Worm (Caenorhabditis elegans): ENCODE data around the gene ZC504.1.

Gene ZC504.1

DNA sequence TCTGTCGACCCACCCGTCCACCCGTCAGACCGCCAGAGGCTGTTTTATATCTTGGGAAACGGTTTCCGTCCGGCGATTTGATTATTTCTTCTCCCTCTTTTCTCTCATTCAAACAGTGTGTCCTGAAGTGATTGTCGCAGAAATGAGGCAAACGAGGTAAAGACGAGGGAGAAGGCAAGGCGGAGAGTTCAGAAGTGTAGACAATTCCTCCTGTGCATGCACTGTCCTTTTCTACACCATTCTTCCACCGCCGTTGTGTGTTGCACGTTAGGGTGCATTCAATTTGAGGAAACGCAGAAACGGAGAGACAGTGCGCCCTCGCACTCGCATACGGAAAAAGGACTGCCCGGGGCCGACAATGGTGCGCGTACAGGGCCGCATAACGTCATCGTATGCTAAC, 11.3 kb upstream of the ZC504.1 start (continued):
- TF ChIP-seq daf-16 (GFP tag; optimal IDR thresholded peaks at IDR 0.05) = no peak
- peak; percentile 45 for TF ChIP-seq daf-16 (tag; optimal IDR thresholded peaks at IDR 0.05)
- no peak for TF ChIP-seq ceh-82 (tag; optimal IDR thresholded peaks at IDR 0.05)
- TF ChIP-seq mxl-3 (GFP tag; optimal IDR thresholded peaks at IDR 0.05) = peak; percentile 24
- TF ChIP-seq skn-1 (tag; optimal IDR thresholded peaks at IDR 0.05) = no peak
- TF ChIP-seq ctbp-1 (GFP tag; IDR thresholded peaks at IDR 0.05) = no peak
- TF ChIP-seq zfp-2 (tag; optimal IDR thresholded peaks at IDR 0.05) = no peak
- TF ChIP-seq T26A8.4 (GFP tag; IDR thresholded peaks at IDR 0.05) = no peak
- no peak for TF ChIP-seq lim-7 (GFP tag; IDR thresholded peaks at IDR 0.05)
- no peak for TF ChIP-seq hif-1 (tag; optimal IDR thresholded peaks at IDR 0.05)
- 0 out of 2 replicates have a peak, but pooled peaks have one; percentile 18 for TF ChIP-seq set-16 (GFP tag; IDR thresholded peaks at IDR 0.05)
- TF ChIP-seq lin-15B (tag; optimal IDR thresholded peaks at IDR 0.05) = no peak
- no peak for TF ChIP-seq F37D6.2 (tag; optimal IDR thresholded peaks at IDR 0.05)
- TF ChIP-seq attf-4 (tag; optimal IDR thresholded peaks at IDR 0.05) = no peak
- no peak for TF ChIP-seq nhr-25 (tag; optimal IDR thresholded peaks at IDR 0.05; ENCODE audit: borderline replicate concordance, insufficient read depth)
- no peak for TF ChIP-seq ceh-32 (tag; optimal IDR thresholded peaks at IDR 0.05; ENCODE audit: poor library complexity)
- no peak for TF ChIP-seq T20F7.1 (GFP tag; optimal IDR thresholded peaks at IDR 0.05)
- no peak for TF ChIP-seq F44E2.7 (GFP tag; IDR thresholded peaks at IDR 0.05)

DNA sequence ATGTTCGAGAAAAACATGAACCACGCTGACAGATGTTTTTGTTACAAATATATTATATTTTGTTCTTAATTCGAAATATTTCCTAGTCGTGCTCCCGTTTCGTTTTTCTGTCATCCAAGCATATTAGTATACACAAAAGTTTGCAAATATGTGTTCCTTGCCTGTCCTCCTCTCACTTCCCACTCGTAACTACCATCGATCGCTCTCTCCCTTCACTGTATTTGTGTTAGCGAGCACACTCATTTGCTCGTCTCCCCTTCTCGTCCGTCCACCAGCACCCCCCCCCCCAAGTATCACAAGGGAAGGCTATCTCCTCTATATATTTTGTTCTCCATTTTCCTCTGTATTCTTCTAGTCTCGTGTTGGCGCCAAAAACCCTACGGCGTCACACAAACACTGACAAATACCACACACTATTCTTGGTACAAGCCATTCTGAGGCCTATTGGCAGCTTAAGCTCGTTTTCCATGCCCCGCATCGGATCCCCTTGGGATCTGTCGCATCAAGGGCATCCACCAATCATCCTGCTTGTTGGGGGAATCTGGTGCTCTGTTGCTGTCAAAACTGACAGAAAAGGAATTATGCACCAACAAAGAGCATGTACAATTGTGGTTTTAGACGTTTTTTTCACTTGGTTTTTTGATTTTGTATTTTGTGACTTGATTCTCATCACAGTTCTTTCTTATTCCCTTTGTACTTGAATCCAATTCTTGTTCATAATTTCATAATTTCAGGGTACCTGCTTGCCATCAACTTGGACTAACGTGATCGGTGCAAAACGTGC, 10.2 kb upstream of the ZC504.1 start, which contains the start of gene pkn-1:
pkn-1 (plus strand) TSS at position 734 of the 784 bp plus-strand sequence.
- TF ChIP-seq zfp-3 (GFP tag; conservative IDR thresholded peaks at IDR 0.05) (no peak), hlh-11 (tag; optimal IDR thresholded peaks at IDR 0.05) (peak; percentile 20), mep-1 (tag; optimal IDR thresholded peaks at IDR 0.05) (no peak), daf-19 (GFP tag; conservative IDR thresholded peaks at IDR 0.05) (no peak), mes-2 (tag; optimal IDR thresholded peaks at IDR 0.05; ENCODE audit: poor library complexity, severe bottlenecking) (peak; percentile 35), F26F4.8 (GFP tag; conservative IDR thresholded peaks at IDR 0.05) (no peak), Y105C5A.15 (GFP tag; IDR thresholded peaks at IDR 0.05) (no peak), egl-43 (GFP tag; IDR thresholded peaks at IDR 0.05) (peak; percentile 62; the same call in 1 of the 2 replicates), pha-4 (GFP tag; IDR thresholded peaks at IDR 0.05) (no peak), pha-4 (tag; optimal IDR thresholded peaks at IDR 0.05) (peak; percentile 54), duxl-1 (tag; optimal IDR thresholded peaks at IDR 0.05; ENCODE audit: poor library complexity) (no peak), daf-12 (tag; optimal IDR thresholded peaks at IDR 0.05) (no peak), spr-3 (GFP tag; optimal IDR thresholded peaks at IDR 0.05) (no peak), egl-27 (tag; optimal IDR thresholded peaks at IDR 0.05) (no peak), ZK337.2 (GFP tag; IDR thresholded peaks at IDR 0.05) (no peak), lir-3 (tag; optimal IDR thresholded peaks at IDR 0.05) (no peak), dmd-9 (GFP tag; IDR thresholded peaks at IDR 0.05) (no peak), ceh-20 (GFP tag; IDR thresholded peaks at IDR 0.05) (no peak), lin-1 (GFP tag; IDR thresholded peaks at IDR 0.05) (no peak), R02D3.7 (tag; optimal IDR thresholded peaks at IDR 0.05) (no peak), dmd-6 (GFP tag; IDR thresholded peaks at IDR 0.05) (no peak), madf-5 (GFP tag; IDR thresholded peaks at IDR 0.05) (no peak), hmg-1.1 (GFP tag; IDR thresholded peaks at IDR 0.05) (no peak), F10B5.3 (tag; optimal IDR thresholded peaks at IDR 0.05) (no peak), unc-39 (tag; optimal IDR thresholded peaks at IDR 0.05) (no peak), nhr-76 (tag; optimal IDR thresholded peaks at IDR 0.05) (no peak), F49E8.2 (tag; optimal IDR thresholded peaks at IDR 0.05; ENCODE audit: borderline replicate concordance) (no peak), unc-62 (GFP tag; optimal IDR thresholded peaks at IDR 0.05 in 1 of 2) (peak in 1 of 2 experiments; percentile 99), unc-62 (tag; optimal IDR thresholded peaks at IDR 0.05) (no peak), hlh-30 (tag; optimal IDR thresholded peaks at IDR 0.05; ENCODE audit: insufficient read depth) (peak; percentile 53), T20F7.1 (GFP tag; optimal IDR thresholded peaks at IDR 0.05) (no peak), nhr-11 (tag; optimal IDR thresholded peaks at IDR 0.05) (no peak), madf-9 (GFP tag; conservative IDR thresholded peaks at IDR 0.05) (no peak)
